Fruit fly (Drosophila melanogaster) whole organism, embryonic: ENCODE measurements around the gene CG7675.

ENCODE experiments used
- Aef1 ChIP-seq: fragments of 200-800 bp; sonication (Bioruptor generic); IDR thresholded peaks from 3 replicates; pipeline ENCODE4 v1.3.6; 2022; ENCODE audit warnings: missing biosample characterization, missing genetic modification characterization
- CG11560 ChIP-seq: fragments of 200-800 bp; sonication (Bioruptor generic); IDR thresholded peaks from 3 replicates; pipeline ENCODE4 v1.3.6; 2022; ENCODE audit warnings: missing biosample characterization, missing genetic modification characterization
- CG11723 ChIP-seq: fragments of 200-800 bp; sonication (Bioruptor generic); optimal IDR thresholded peaks from 2 replicates; lab custom pipeline; 2017; ENCODE audit warnings: missing biosample characterization, mild to moderate bottlenecking, missing genetic modification characterization
- CG12219 ChIP-seq: fragments of 200-800 bp; sonication (Bioruptor generic); optimal IDR thresholded peaks from 3 replicates; lab custom pipeline; 2018; ENCODE audit warnings: missing biosample characterization, mild to moderate bottlenecking, missing genetic modification characterization
- CG13287 ChIP-seq: fragments of 200-800 bp; sonication (Bioruptor generic); IDR thresholded peaks from 2 replicates; pipeline ENCODE4 v1.3.6; 2022; ENCODE audit warnings: missing biosample characterization, missing genetic modification characterization; ENCODE audit not compliant: partially characterized antibody
- CG13424 ChIP-seq: fragments of 200-800 bp; sonication (Bioruptor generic); optimal IDR thresholded peaks from 2 replicates; lab custom pipeline; 2019; ENCODE audit warnings: missing biosample characterization, mild to moderate bottlenecking, missing genetic modification characterization, moderate library complexity
- CG14050 ChIP-seq: fragments of 200-800 bp; sonication (Bioruptor generic); IDR thresholded peaks from 3 replicates; pipeline ENCODE4 v1.3.6; 2022; ENCODE audit warnings: missing biosample characterization, missing genetic modification characterization
- CG14441 ChIP-seq: fragments of 200-800 bp; sonication (Bioruptor generic); IDR thresholded peaks from 2 replicates; pipeline ENCODE4 v1.3.6; 2022; ENCODE audit warnings: missing biosample characterization, missing genetic modification characterization
- CG14667 ChIP-seq: fragments of 200-800 bp; sonication (Bioruptor generic); IDR thresholded peaks from 2 replicates; pipeline ENCODE4 v1.3.6; 2022; ENCODE audit warnings: missing biosample characterization, missing genetic modification characterization
- CG1792 ChIP-seq: fragments of 200-800 bp; sonication (Bioruptor generic); optimal IDR thresholded peaks from 2 replicates; lab custom pipeline; 2016; ENCODE audit warnings: missing biosample characterization, missing genetic modification characterization
- CG31388 ChIP-seq: fragments of 200-800 bp; sonication (Bioruptor generic); optimal IDR thresholded peaks from 2 replicates; lab custom pipeline; 2016; ENCODE audit warnings: missing biosample characterization, missing genetic modification characterization
- CG4617 ChIP-seq: fragments of 200-800 bp; sonication (Bioruptor generic); optimal IDR thresholded peaks from 3 replicates; lab custom pipeline; 2016; ENCODE audit warnings: missing biosample characterization, missing genetic modification characterization, borderline replicate concordance
- CG4820 ChIP-seq: fragments of 200-800 bp; sonication (Bioruptor generic); optimal IDR thresholded peaks from 3 replicates; lab custom pipeline; 2016; ENCODE audit warnings: missing biosample characterization, missing genetic modification characterization
- CG7987 ChIP-seq: fragments of 200-800 bp; sonication (Bioruptor generic); optimal IDR thresholded peaks from 2 replicates; lab custom pipeline; 2018; ENCODE audit warnings: missing biosample characterization, mild to moderate bottlenecking, missing genetic modification characterization, moderate library complexity
- CG8944 ChIP-seq: fragments of 200-800 bp; sonication (Bioruptor generic); optimal IDR thresholded peaks from 3 replicates; lab custom pipeline; 2016; ENCODE audit warnings: missing biosample characterization, missing genetic modification characterization
- CG9437 ChIP-seq: fragments of 200-800 bp; sonication (Bioruptor generic); optimal IDR thresholded peaks from 2 replicates; lab custom pipeline; 2018; ENCODE audit warnings: missing biosample characterization, mild to moderate bottlenecking, missing genetic modification characterization
- CG9609 ChIP-seq: fragments of 200-800 bp; sonication (Bioruptor generic); optimal IDR thresholded peaks from 3 replicates; lab custom pipeline; 2016; ENCODE audit warnings: missing biosample characterization, missing genetic modification characterization
- CG9876 ChIP-seq: fragments of 200-800 bp; sonication (Bioruptor generic); optimal IDR thresholded peaks from 2 replicates; lab custom pipeline; 2016; ENCODE audit warnings: missing biosample characterization, missing genetic modification characterization
- CoRest ChIP-seq: fragments of 200-800 bp; sonication (Bioruptor generic); optimal IDR thresholded peaks from 3 replicates; lab custom pipeline; 2018; ENCODE audit warnings: missing biosample characterization, mild to moderate bottlenecking, missing genetic modification characterization, moderate library complexity
- CrebB ChIP-seq: fragments of 200-800 bp; sonication (Bioruptor generic); optimal IDR thresholded peaks from 3 replicates; lab custom pipeline; 2018; ENCODE audit warnings: missing biosample characterization, mild to moderate bottlenecking, missing genetic modification characterization
- Dad ChIP-seq: fragments of 200-800 bp; sonication (Bioruptor generic); optimal IDR thresholded peaks from 3 replicates; lab custom pipeline; 2016; ENCODE audit warnings: missing biosample characterization, missing genetic modification characterization
- Ets97D ChIP-seq: fragments of 200-800 bp; sonication (Bioruptor generic); optimal IDR thresholded peaks from 3 replicates; lab custom pipeline; 2016; ENCODE audit warnings: missing biosample characterization, missing genetic modification characterization
- Fer2 ChIP-seq: fragments of 200-800 bp; sonication (Bioruptor generic); optimal IDR thresholded peaks from 2 replicates; lab custom pipeline; 2018; ENCODE audit warnings: missing biosample characterization, mild to moderate bottlenecking, missing genetic modification characterization, moderate library complexity
- HLH3B ChIP-seq: fragments of 200-800 bp; sonication (Bioruptor generic); IDR thresholded peaks from 2 replicates; pipeline ENCODE4 v1.3.6; 2022; ENCODE audit warnings: missing biosample characterization, missing genetic modification characterization
- Hmr ChIP-seq: fragments of 200-800 bp; sonication (Bioruptor generic); optimal IDR thresholded peaks from 3 replicates; lab custom pipeline; 2017; ENCODE audit warnings: mild to moderate bottlenecking, missing biosample characterization, missing genetic modification reagents, missing genetic modification characterization
- Myb ChIP-seq: fragments of 200-800 bp; sonication (Bioruptor generic); optimal IDR thresholded peaks from 2 replicates; lab custom pipeline; 2016; ENCODE audit warnings: missing biosample characterization, missing genetic modification characterization
- Neu2 ChIP-seq: fragments of 200-800 bp; sonication (Bioruptor generic); optimal IDR thresholded peaks from 3 replicates; lab custom pipeline; 2016; ENCODE audit warnings: missing biosample characterization, missing genetic modification characterization, borderline replicate concordance
- Nf-YB ChIP-seq: fragments of 200-800 bp; sonication (Bioruptor generic); optimal IDR thresholded peaks from 3 replicates; lab custom pipeline; 2019; ENCODE audit warnings: missing biosample characterization, mild to moderate bottlenecking, missing genetic modification characterization, moderate library complexity
- Rfx ChIP-seq: fragments of 200-800 bp; sonication (Bioruptor generic); IDR thresholded peaks from 2 replicates; pipeline ENCODE4 v1.3.6; 2022; ENCODE audit warnings: missing biosample characterization, missing genetic modification characterization
- Side ChIP-seq: fragments of 200-800 bp; sonication (Bioruptor generic); optimal IDR thresholded peaks from 2 replicates; lab custom pipeline; 2016; ENCODE audit warnings: missing biosample characterization, missing genetic modification characterization
- Sin3A ChIP-seq: fragments of >200 bp; optimal IDR thresholded peaks from 2 replicates; lab custom pipeline; 2018
- Taf1 ChIP-seq: fragments of 200-800 bp; sonication (Bioruptor generic); IDR thresholded peaks from 2 replicates; pipeline ENCODE4 v1.3.6; 2022; ENCODE audit warnings: missing biosample characterization, missing genetic modification characterization
- bsh ChIP-seq, 2 experiments: fragments of 200-800 bp; sonication (Bioruptor generic); optimal IDR thresholded peaks; 2 replicates each; lab custom pipeline; 2017 to 2018; ENCODE audit warnings: mild to moderate bottlenecking in 2 of 2, missing biosample characterization in 2 of 2, missing genetic modification characterization in 2 of 2, moderate library complexity in 1 of 2
- disco-r ChIP-seq: fragments of 200-800 bp; sonication (Bioruptor generic); optimal IDR thresholded peaks from 2 replicates; lab custom pipeline; 2016; ENCODE audit warnings: missing biosample characterization, missing genetic modification characterization
- dm ChIP-seq: fragments of 200-800 bp; sonication (Bioruptor generic); optimal IDR thresholded peaks from 3 replicates; lab custom pipeline; 2016; ENCODE audit warnings: missing biosample characterization, missing genetic modification characterization
- ems ChIP-seq: fragments of 200-800 bp; sonication (Bioruptor generic); optimal IDR thresholded peaks from 3 replicates; lab custom pipeline; 2016; ENCODE audit warnings: missing biosample characterization, missing genetic modification characterization
- ewg ChIP-seq: fragments of 200-800 bp; sonication (Bioruptor generic); optimal IDR thresholded peaks from 3 replicates; lab custom pipeline; 2017; ENCODE audit warnings: mild to moderate bottlenecking, missing biosample characterization, missing genetic modification reagents, missing genetic modification characterization
- exex ChIP-seq: fragments of 200-800 bp; sonication (Bioruptor generic); optimal IDR thresholded peaks from 4 replicates; lab custom pipeline; 2018; ENCODE audit warnings: missing biosample characterization, mild to moderate bottlenecking, missing genetic modification characterization, moderate library complexity
- maf-S ChIP-seq: fragments of 200-800 bp; sonication (Bioruptor generic); optimal IDR thresholded peaks from 2 replicates; lab custom pipeline; 2016; ENCODE audit warnings: missing biosample characterization, missing genetic modification characterization
- nom ChIP-seq: fragments of 200-800 bp; sonication (Bioruptor generic); optimal IDR thresholded peaks from 2 replicates; lab custom pipeline; 2017; ENCODE audit warnings: missing biosample characterization, missing genetic modification characterization, mild to moderate bottlenecking, moderate library complexity, missing genetic modification reagents
- p53 ChIP-seq: fragments of 200-800 bp; sonication (Bioruptor generic); optimal IDR thresholded peaks from 2 replicates; lab custom pipeline; 2016; ENCODE audit warnings: missing biosample characterization, missing genetic modification characterization
- prd ChIP-seq, 3 experiments: fragments of >200 bp in 2 of 3; fragments of 200-800 bp in 1 of 3; sonication (Bioruptor generic) in 1 of 3; optimal IDR thresholded peaks in 2 of 3; IDR thresholded peaks in 1 of 3; 2 replicates in 2 of 3; 3 replicates in 1 of 3; pipeline versions ENCODE4 v1.3.6 to Lab custom; 2017 to 2022; ENCODE audit warnings: missing biosample characterization in 1 of 3, missing genetic modification characterization in 1 of 3
- psq ChIP-seq: fragments of 200-800 bp; sonication (Bioruptor generic); optimal IDR thresholded peaks from 2 replicates; lab custom pipeline; 2017; ENCODE audit warnings: missing biosample characterization, missing genetic modification characterization
- shn ChIP-seq: fragments of 200-800 bp; sonication (Bioruptor generic); optimal IDR thresholded peaks from 3 replicates; lab custom pipeline; 2016; ENCODE audit warnings: missing biosample characterization, missing genetic modification characterization
- sisA ChIP-seq: fragments of 200-800 bp; sonication (Bioruptor generic); IDR thresholded peaks from 2 replicates; pipeline ENCODE4 v1.3.6; 2022; ENCODE audit warnings: missing biosample characterization, missing genetic modification characterization
- trem ChIP-seq: fragments of 200-800 bp; optimal IDR thresholded peaks from 3 replicates; lab custom pipeline; 2019; ENCODE audit warnings: missing biosample characterization, mild to moderate bottlenecking, missing genetic modification characterization, moderate library complexity
- tx ChIP-seq: fragments of 200-800 bp; sonication (Bioruptor generic); optimal IDR thresholded peaks from 2 replicates; lab custom pipeline; 2016; ENCODE audit warnings: missing biosample characterization, missing genetic modification characterization
- zfh1 ChIP-seq: fragments of 200-800 bp; sonication (Bioruptor generic); IDR thresholded peaks from 3 replicates; pipeline ENCODE4 v1.3.6; 2022; ENCODE audit warnings: missing biosample characterization, missing genetic modification characterization

The CG7675 gene

dm6 chr3R:18412279-18413214, 31.6 kb upstream of the CG7675 start, which contains the start of gene CG31122 (continued):
- peak; percentile 33 for TF ChIP-seq shn (GFP tag; lab: Kevin White, UChicago)
- TF ChIP-seq Myb (GFP tag; lab: Kevin White, UChicago) = peak; percentile 46
- peak; percentile 3 for TF ChIP-seq Hmr (GFP tag; lab: Kevin White, UChicago)
- TF ChIP-seq CG4820 (GFP tag; lab: Kevin White, UChicago) = peak; percentile 28
- TF ChIP-seq bsh (GFP tag; optimal IDR thresholded peaks at IDR 0.05; lab: Kevin White, UChicago) = peak in 1 of 2 experiments; percentile 28
- TF ChIP-seq Nf-YB (GFP tag; lab: Kevin White, UChicago) = no peak
- TF ChIP-seq CG14441 (GFP tag; lab: Robert Waterston, UW) = peak; percentile 44; the same call in 1 of the 2 replicates
- TF ChIP-seq ems (GFP tag; lab: Kevin White, UChicago) = peak; percentile 66
- TF ChIP-seq maf-S = peak; percentile 32
- no peak for TF ChIP-seq CG13424 (tag; lab: Kevin White, UChicago)
- TF ChIP-seq CG31388 (GFP tag; lab: Kevin White, UChicago) = no peak
- peak; percentile 97 for TF ChIP-seq Sin3A (lab: Kevin White, UChicago)
- TF ChIP-seq Side = peak; percentile 26
- TF ChIP-seq sisA (GFP tag; lab: Robert Waterston, UW) = peak; percentile 47; the same call in 1 of the 2 replicates
- TF ChIP-seq CG4617 (GFP tag; lab: Kevin White, UChicago) = peak; percentile 36
- TF ChIP-seq HLH3B (GFP tag; lab: Robert Waterston, UW) = peak; percentile 49; the same call in 1 of the 2 replicates
- TF ChIP-seq Fer2 (tag; lab: Kevin White, UChicago) = no peak
- no peak for TF ChIP-seq CrebB (tag; lab: Kevin White, UChicago)
- TF ChIP-seq Taf1 (GFP tag; lab: Robert Waterston, UW) = no peak
- TF ChIP-seq p53 (GFP tag; lab: Kevin White, UChicago) = peak; percentile 44
- peak; percentile 57 for TF ChIP-seq Rfx (GFP tag; lab: Robert Waterston, UW)
- no peak for TF ChIP-seq prd (optimal IDR thresholded peaks at IDR 0.05; lab: Kevin White, UChicago)
- TF ChIP-seq prd (GFP tag; IDR thresholded peaks at IDR 0.05; lab: Robert Waterston, UW) = peak; percentile 59; the same call in 2 of the 3 replicates
- TF ChIP-seq CoRest (tag; lab: Kevin White, UChicago) = peak; percentile 56
- no peak for TF ChIP-seq CG11723 (GFP tag; lab: Kevin White, UChicago)
- TF ChIP-seq Neu2 (GFP tag; lab: Kevin White, UChicago) = peak; percentile 91
- no peak for TF ChIP-seq CG14050
- TF ChIP-seq CG7987 (GFP tag; lab: Kevin White, UChicago) = no peak
- no peak for TF ChIP-seq Aef1
- TF ChIP-seq trem (tag; lab: Kevin White, UChicago) = peak; percentile 86
- peak; percentile 14 for TF ChIP-seq dm (GFP tag; lab: Kevin White, UChicago)
- peak; percentile 40 for TF ChIP-seq ewg
- no peak for TF ChIP-seq nom (GFP tag; lab: Kevin White, UChicago)
- peak; percentile 47 for TF ChIP-seq CG1792 (GFP tag; lab: Kevin White, UChicago)
- TF ChIP-seq CG8944 (GFP tag; lab: Kevin White, UChicago) = peak; percentile 45
- no peak for TF ChIP-seq disco-r (GFP tag; lab: Kevin White, UChicago)
- peak; percentile 45 for TF ChIP-seq CG9609 (GFP tag; lab: Kevin White, UChicago)
- peak; percentile 0 for TF ChIP-seq tx (GFP tag; lab: Kevin White, UChicago)
- TF ChIP-seq psq (GFP tag; lab: Kevin White, UChicago) = peak; percentile 89
- no peak for TF ChIP-seq CG9876
- TF ChIP-seq CG14667 (GFP tag; lab: Robert Waterston, UW) = no peak
- TF ChIP-seq CG11560 = peak; percentile 49; the same call in 2 of the 3 replicates
- TF ChIP-seq CG12219 (GFP tag; lab: Kevin White, UChicago) = no peak
- peak; percentile 72 for TF ChIP-seq Dad
- TF ChIP-seq zfh1 (GFP tag; lab: Robert Waterston, UW) = 0 out of 3 replicates have a peak, but pooled peaks have one; percentile 12
- TF ChIP-seq exex (tag; lab: Kevin White, UChicago) = peak; percentile 20
- peak; percentile 98 for TF ChIP-seq CG13287 (GFP tag; lab: Robert Waterston, UW)
- no peak for TF ChIP-seq CG9437
- peak; percentile 92 for TF ChIP-seq Ets97D (GFP tag; lab: Kevin White, UChicago)
